Worm (Caenorhabditis elegans): Measurements from ENCODE around the gene ntp-1.

Gene ntp-1

DNA sequence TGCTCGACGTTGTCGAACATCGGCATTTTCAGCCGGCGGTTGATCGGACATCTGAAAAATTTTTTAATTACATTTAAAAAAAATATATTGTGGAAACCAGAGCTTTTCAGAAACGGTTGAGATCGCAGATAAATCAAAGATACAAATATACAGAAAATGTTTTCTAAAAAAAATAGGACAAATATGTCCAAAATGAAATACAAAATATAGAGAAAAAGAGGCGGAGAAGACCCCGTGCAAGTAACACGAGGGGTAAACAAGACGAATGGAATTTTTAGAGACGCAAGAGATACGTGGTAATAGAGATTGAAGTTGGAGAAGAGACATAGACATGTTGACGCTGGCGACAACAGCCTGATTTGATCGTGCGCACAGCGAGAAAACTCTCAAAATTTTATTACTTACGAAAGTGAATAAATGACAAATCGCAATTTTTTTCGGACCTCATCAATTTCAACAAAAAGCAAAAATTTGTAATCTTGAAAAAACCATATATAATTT is 21.1 kb upstream of the ntp-1 start, which contains the start of gene cdgs-1 (continued):
- no peak for TF ChIP-seq ztf-11 (tag; optimal IDR thresholded peaks at IDR 0.05)
- no peak for TF ChIP-seq R02D3.7 (tag; optimal IDR thresholded peaks at IDR 0.05)
- no peak for TF ChIP-seq tbx-2 (tag; optimal IDR thresholded peaks at IDR 0.05)
- TF ChIP-seq nhr-67 (tag; optimal IDR thresholded peaks at IDR 0.05) = no peak
- TF ChIP-seq ZK546.5 (tag; optimal IDR thresholded peaks at IDR 0.05) = no peak
- TF ChIP-seq elt-2 (tag; optimal IDR thresholded peaks at IDR 0.05) = peak; percentile 27
- TF ChIP-seq daf-12 (tag; optimal IDR thresholded peaks at IDR 0.05) = no peak
- peak; percentile 49 for TF ChIP-seq snpc-4 (tag; optimal IDR thresholded peaks at IDR 0.05)
- no peak for TF ChIP-seq nhr-25 (tag; optimal IDR thresholded peaks at IDR 0.05)
- TF ChIP-seq ceh-9 (tag; optimal IDR thresholded peaks at IDR 0.05) = no peak

DNA sequence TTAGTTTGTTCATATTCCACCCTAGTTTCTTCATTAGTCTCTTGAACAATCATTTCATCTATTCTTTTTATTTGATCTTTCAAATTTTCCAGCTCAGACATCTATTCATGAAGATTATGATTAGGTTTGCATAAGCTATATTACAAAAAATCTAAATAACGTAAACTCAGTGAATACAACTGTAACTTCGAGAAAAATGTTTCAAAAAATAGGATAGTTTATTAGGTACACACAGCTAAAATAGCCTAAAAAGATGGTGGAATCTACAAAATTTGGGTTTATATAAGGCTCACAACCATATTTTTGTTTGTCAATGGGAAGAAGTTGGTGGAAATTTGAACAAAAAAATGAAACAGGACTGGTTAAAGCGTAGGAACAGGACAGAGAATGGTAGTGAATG is 18.1 kb upstream of the ntp-1 start, which contains the start of gene zgpa-1:
TSS of gene zgpa-1 (minus strand) at position 101 of the 400 bp plus-strand sequence.
- TF ChIP-seq pqm-1 (tag; optimal IDR thresholded peaks at IDR 0.05) (no peak), nfya-1 (tag; optimal IDR thresholded peaks at IDR 0.05; ENCODE audit: insufficient read depth) (no peak), zag-1 (tag; optimal IDR thresholded peaks at IDR 0.05) (no peak), fos-1 (tag; optimal IDR thresholded peaks at IDR 0.05) (no peak), jun-1 (tag; optimal IDR thresholded peaks at IDR 0.05) (no peak)

DNA sequence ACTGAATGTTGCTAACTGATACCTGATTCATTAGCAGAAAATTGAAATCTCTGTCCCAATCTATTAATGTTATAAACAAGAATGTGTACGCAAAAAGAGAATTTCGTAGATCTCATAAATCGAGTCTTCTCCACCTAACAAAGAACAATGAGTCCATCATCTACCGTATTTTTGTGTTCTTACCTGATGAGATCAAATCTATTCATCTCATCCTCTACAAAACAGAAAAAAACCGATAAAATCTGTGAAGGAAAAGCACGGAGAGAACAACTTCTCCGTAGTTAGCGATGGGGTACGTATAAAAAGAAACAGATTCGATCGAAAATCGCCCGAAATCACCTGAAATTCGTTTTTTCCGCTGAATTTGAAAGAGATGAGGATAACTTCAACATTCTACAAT is 14.0 kb upstream of the ntp-1 start, which contains the start of gene C33H5.1:
TSS of gene C33H5.1 (plus strand) at position 330 of the 400 bp plus-strand sequence.
- TF ChIP-seq elt-1 (tag; optimal IDR thresholded peaks at IDR 0.05) (peak; percentile 83), lin-39 (tag; optimal IDR thresholded peaks at IDR 0.05) (no peak)

- TF ChIP-seq nhr-23 (tag; optimal IDR thresholded peaks at IDR 0.05) (no peak), nhr-11 (tag; optimal IDR thresholded peaks at IDR 0.05) (no peak), ztf-4 (tag; optimal IDR thresholded peaks at IDR 0.05) (no peak), R02D3.7 (tag; optimal IDR thresholded peaks at IDR 0.05) (no peak), fkh-10 (GFP tag; optimal IDR thresholded peaks at IDR 0.05) (no peak), lin-15B (tag; optimal IDR thresholded peaks at IDR 0.05) (no peak), pqm-1 (tag; optimal IDR thresholded peaks at IDR 0.05) (no peak), ztf-11 (tag; optimal IDR thresholded peaks at IDR 0.05) (no peak), nhr-28 (tag; optimal IDR thresholded peaks at IDR 0.05) (no peak), fos-1 (tag; optimal IDR thresholded peaks at IDR 0.05) (no peak), ceh-82 (tag; optimal IDR thresholded peaks at IDR 0.05) (no peak), egl-27 (tag; optimal IDR thresholded peaks at IDR 0.05) (no peak)
Measured at ce11 chrIV:7804740-7805139, 10.1 kb upstream of the ntp-1 start, which contains the start of gene C33H5.2. Gene C33H5.2, plus strand, starts transcription at chrIV:7805040.

DNA sequence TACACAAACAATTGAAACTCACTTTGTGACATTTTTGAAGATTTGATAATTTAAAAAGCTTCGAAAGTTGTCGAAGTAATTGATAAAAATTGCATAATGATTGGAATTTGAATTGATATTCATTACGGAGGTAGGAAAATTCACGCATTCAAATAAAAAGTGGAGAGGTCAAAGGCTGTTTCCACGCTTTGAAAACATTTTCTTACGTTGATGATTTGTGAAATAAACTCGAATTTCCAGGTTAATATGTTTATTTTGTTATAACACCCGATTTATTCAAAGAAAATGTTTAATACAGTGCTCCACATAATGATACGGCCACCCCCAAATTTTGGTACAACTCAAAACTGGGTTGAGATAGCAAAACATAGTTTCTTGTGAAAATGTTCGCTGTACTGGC is 8.6 kb upstream of the ntp-1 start, which contains the start of gene C33H5.16:
TSS of gene C33H5.16 (minus strand) at position 101 of the 400 bp plus-strand sequence.
- TF ChIP-seq egl-5 (tag; optimal IDR thresholded peaks at IDR 0.05) (no peak), lin-15B (tag; optimal IDR thresholded peaks at IDR 0.05) (no peak), elt-1 (tag; optimal IDR thresholded peaks at IDR 0.05) (no peak), fos-1 (tag; optimal IDR thresholded peaks at IDR 0.05) (no peak)

ce11 chrIV:7800338-7800737 is 5.7 kb upstream of the ntp-1 start:
- TF ChIP-seq jun-1 (tag; optimal IDR thresholded peaks at IDR 0.05) (no peak), egl-5 (tag; optimal IDR thresholded peaks at IDR 0.05) (no peak), elt-1 (tag; optimal IDR thresholded peaks at IDR 0.05) (no peak), pqm-1 (tag; optimal IDR thresholded peaks at IDR 0.05) (no peak)

- TF ChIP-seq nhr-237 (tag; optimal IDR thresholded peaks at IDR 0.05) (no peak), R02D3.7 (tag; optimal IDR thresholded peaks at IDR 0.05) (no peak), ceh-82 (tag; optimal IDR thresholded peaks at IDR 0.05) (no peak), nhr-76 (tag; optimal IDR thresholded peaks at IDR 0.05) (no peak), ceh-28 (tag; optimal IDR thresholded peaks at IDR 0.05) (no peak), elt-1 (tag; optimal IDR thresholded peaks at IDR 0.05) (no peak), eor-1 (tag; optimal IDR thresholded peaks at IDR 0.05) (no peak), fkh-10 (GFP tag; optimal IDR thresholded peaks at IDR 0.05) (no peak), unc-39 (tag; optimal IDR thresholded peaks at IDR 0.05) (no peak), daf-12 (tag; optimal IDR thresholded peaks at IDR 0.05) (no peak), aly-2 (tag; optimal IDR thresholded peaks at IDR 0.05) (no peak), ceh-9 (tag; optimal IDR thresholded peaks at IDR 0.05) (no peak), nhr-12 (tag; optimal IDR thresholded peaks at IDR 0.05) (no peak), elt-2 (tag; optimal IDR thresholded peaks at IDR 0.05) (no peak), nfya-1 (tag; optimal IDR thresholded peaks at IDR 0.05; ENCODE audit: insufficient read depth) (no peak), mdl-1 (tag; optimal IDR thresholded peaks at IDR 0.05) (no peak), nhr-67 (tag; optimal IDR thresholded peaks at IDR 0.05) (no peak), mml-1 (tag; optimal IDR thresholded peaks at IDR 0.05) (no peak), zag-1 (tag; optimal IDR thresholded peaks at IDR 0.05) (no peak), lin-39 (tag; optimal IDR thresholded peaks at IDR 0.05) (no peak)
Measured at ce11 chrIV:7796432-7797113, 2.0 kb upstream of the ntp-1 start, which contains the start of gene sgo-1. Gene sgo-1, minus strand, starts transcription at chrIV:7796482.
